Worm (Caenorhabditis elegans) whole organism, early embryonic: ENCODE measurements around the gene T21D12.14.

Experiments used
- flt-1 ChIP-seq: fragments of 200-800 bp; sonication (Bioruptor generic); IDR thresholded peaks from 2 replicates; pipeline ENCODE4 v1.3.6; 2022; ENCODE audit warnings: missing genetic modification characterization, missing compliant biosample characterization
- scrt-1 ChIP-seq: fragments of 200-800 bp; sonication (Bioruptor generic); IDR thresholded peaks from 2 replicates; pipeline ENCODE4 v1.3.6; 2022; ENCODE audit warnings: missing genetic modification characterization, missing compliant biosample characterization
- sea-1 ChIP-seq: fragments of 200-800 bp; sonication (Bioruptor generic); conservative IDR thresholded peaks from 2 replicates; pipeline ENCODE4 v1.3.6; 2022; ENCODE audit warnings: missing genetic modification characterization, missing compliant biosample characterization

DNA sequence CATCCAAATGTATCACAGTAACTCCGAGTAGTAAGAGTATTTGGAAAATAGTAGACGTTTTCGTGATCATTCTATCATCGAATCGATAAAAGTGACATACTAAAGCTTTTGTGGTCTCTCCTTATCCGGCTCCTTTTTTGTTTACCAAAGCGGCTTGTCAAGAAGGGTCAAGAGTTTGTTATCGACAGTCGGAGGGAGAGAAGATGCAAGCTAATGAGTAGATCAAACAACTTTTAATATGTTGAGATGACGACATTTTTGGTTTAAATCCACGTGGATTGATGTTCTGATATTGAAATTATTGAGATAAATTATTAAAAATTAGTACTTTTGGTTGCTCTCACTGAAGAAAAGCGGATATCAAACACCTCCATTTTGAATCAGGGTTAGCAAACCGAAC, 3.4 kb upstream of the T21D12.14 start, which contains the start of gene T21D12.7:
- TF ChIP-seq sea-1 (GFP tag; lab: Robert Waterston, UW) (no peak), flt-1 (GFP tag; lab: Robert Waterston, UW) (no peak), scrt-1 (GFP tag; lab: Robert Waterston, UW) (no peak)
